Worm (Caenorhabditis elegans): ENCODE data around the gene F54H12.2.

The F54H12.2 gene

ce11 chrIII:8010260-8010822 is 46.0 kb downstream of the F54H12.2 start, which contains the start of gene cit-1.2:
Gene cit-1.2 (plus strand): TSS chrIII:8010772.
- TF ChIP-seq ceh-83 (GFP tag; optimal IDR thresholded peaks at IDR 0.05) (no peak), ceh-39 (tag; optimal IDR thresholded peaks at IDR 0.05) (no peak), mep-1 (tag; optimal IDR thresholded peaks at IDR 0.05) (no peak), M03D4.4 (tag; optimal IDR thresholded peaks at IDR 0.05) (no peak), blmp-1 (tag; optimal IDR thresholded peaks at IDR 0.05) (no peak), sem-2 (GFP tag; optimal IDR thresholded peaks at IDR 0.05) (no peak), unc-120 (tag; optimal IDR thresholded peaks at IDR 0.05; ENCODE audit: poor library complexity, severe bottlenecking) (no peak), lsy-2 (tag; optimal IDR thresholded peaks at IDR 0.05) (no peak), nhr-76 (tag; optimal IDR thresholded peaks at IDR 0.05) (no peak), nhr-237 (tag; optimal IDR thresholded peaks at IDR 0.05) (no peak), nhr-2 (tag; optimal IDR thresholded peaks at IDR 0.05) (no peak), pha-4 (tag; optimal IDR thresholded peaks at IDR 0.05) (no peak), hlh-1 (tag; optimal IDR thresholded peaks at IDR 0.05) (no peak), snpc-4 (tag; optimal IDR thresholded peaks at IDR 0.05) (no peak)

- TF ChIP-seq lsy-2 (tag; optimal IDR thresholded peaks at IDR 0.05) (no peak), cnd-1 (tag; optimal IDR thresholded peaks at IDR 0.05) (no peak), elt-1 (tag; optimal IDR thresholded peaks at IDR 0.05; ENCODE audit: borderline replicate concordance, insufficient read depth) (no peak), snpc-4 (tag; optimal IDR thresholded peaks at IDR 0.05) (no peak), unc-39 (tag; optimal IDR thresholded peaks at IDR 0.05) (no peak)
These were observed 49.2 kb downstream of the F54H12.2 start for ce11 chrIII:8013582-8013981.

Data from whole organism, mixed stage, embryonic.